Worm (Caenorhabditis elegans): ENCODE data around the gene C03C10.7.

Gene C03C10.7

DNA sequence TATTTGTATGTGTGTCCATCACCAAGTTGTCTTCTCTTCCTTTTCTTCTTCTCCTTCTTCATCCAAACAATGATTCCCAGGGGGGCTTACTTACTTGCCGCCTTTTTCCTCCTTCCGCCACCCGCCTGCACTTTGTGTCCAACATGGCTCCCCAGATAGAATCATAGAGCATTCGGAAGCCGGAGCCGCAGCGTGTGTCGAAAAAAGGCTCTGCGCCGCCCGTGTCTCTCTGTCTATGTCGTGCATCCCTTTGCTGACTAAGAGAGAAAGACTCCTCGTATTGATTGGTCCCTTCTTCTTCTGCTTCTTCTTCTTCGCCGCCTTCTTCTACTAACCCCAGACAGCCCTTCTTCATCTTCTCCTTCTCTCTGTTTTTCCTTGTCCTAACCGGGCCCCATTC, 32.1 kb upstream of the C03C10.7 start:
- peak; percentile 70 for TF ChIP-seq ces-1 (GFP tag; optimal IDR thresholded peaks at IDR 0.05)
- TF ChIP-seq zip-8 (tag; optimal IDR thresholded peaks at IDR 0.05) = no peak

DNA sequence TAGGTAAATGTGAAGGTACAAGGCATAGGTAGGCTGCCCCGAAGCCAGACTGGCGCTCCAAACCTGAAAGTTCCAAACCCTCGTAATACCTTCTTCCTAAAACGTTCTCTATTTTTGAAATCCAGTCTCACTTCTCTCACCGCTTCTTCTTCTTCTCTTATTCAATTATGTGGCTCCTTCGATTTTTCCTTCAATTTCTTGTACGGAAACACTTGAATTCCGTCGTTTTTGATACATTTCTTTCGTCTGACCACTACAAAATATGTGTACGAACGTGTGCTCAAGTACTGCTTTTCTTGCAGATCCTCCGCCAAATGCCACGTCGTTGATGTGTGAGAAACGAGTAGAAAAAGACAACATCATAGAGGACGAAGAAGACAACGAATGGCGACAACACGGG, 29.5 kb upstream of the C03C10.7 start, which contains the start of gene unc-79:
Gene unc-79, plus strand, starts transcription at position 301 of the 400 bp plus-strand sequence.
- no peak for TF ChIP-seq unc-120 (tag; optimal IDR thresholded peaks at IDR 0.05; ENCODE audit: poor library complexity, severe bottlenecking)
- no peak for TF ChIP-seq unc-39 (tag; optimal IDR thresholded peaks at IDR 0.05)
- TF ChIP-seq zip-8 (tag; optimal IDR thresholded peaks at IDR 0.05) = no peak
- no peak for TF ChIP-seq nhr-28 (tag; optimal IDR thresholded peaks at IDR 0.05)
- TF ChIP-seq ceh-39 (tag; optimal IDR thresholded peaks at IDR 0.05) = no peak
- TF ChIP-seq ztf-11 (tag; optimal IDR thresholded peaks at IDR 0.05) = no peak
- peak; percentile 23 for TF ChIP-seq ces-1 (GFP tag; optimal IDR thresholded peaks at IDR 0.05)

DNA sequence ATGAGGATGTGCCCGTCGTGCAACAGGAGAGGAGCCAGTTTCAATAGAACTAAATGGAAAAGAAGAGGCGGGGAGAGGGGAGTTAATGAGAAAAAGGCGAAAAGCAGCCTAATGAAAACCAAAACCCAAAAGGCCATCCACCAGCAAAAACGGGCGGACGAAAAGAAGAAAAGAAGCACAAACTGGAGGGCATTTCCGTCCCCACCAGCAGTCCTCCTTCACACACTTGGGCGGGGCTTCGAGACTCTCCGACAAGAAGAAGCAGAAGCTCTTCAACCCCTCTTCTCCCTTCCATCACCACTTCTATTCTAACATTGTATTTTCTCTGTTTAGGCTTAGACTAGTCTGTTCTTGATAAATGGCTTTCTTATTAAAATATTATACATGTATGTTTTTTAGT, 27.7 kb upstream of the C03C10.7 start:
- TF ChIP-seq unc-39 (tag; optimal IDR thresholded peaks at IDR 0.05) (no peak), ztf-11 (tag; optimal IDR thresholded peaks at IDR 0.05) (no peak), nhr-2 (tag; optimal IDR thresholded peaks at IDR 0.05) (no peak), ceh-39 (tag; optimal IDR thresholded peaks at IDR 0.05) (no peak), tbx-8 (GFP tag; optimal IDR thresholded peaks at IDR 0.05) (no peak), bed-3 (GFP tag; optimal IDR thresholded peaks at IDR 0.05) (no peak), mls-2 (tag; optimal IDR thresholded peaks at IDR 0.05) (no peak), zip-8 (tag; optimal IDR thresholded peaks at IDR 0.05) (no peak), flh-1 (GFP tag; optimal IDR thresholded peaks at IDR 0.05) (no peak), lin-13 (tag; optimal IDR thresholded peaks at IDR 0.05) (no peak), elt-1 (tag; optimal IDR thresholded peaks at IDR 0.05; ENCODE audit: borderline replicate concordance, insufficient read depth) (no peak)

- TF ChIP-seq ces-1 (GFP tag; optimal IDR thresholded peaks at IDR 0.05) (peak; percentile 96), blmp-1 (tag; optimal IDR thresholded peaks at IDR 0.05) (no peak)
Observed at ce11 chrIII:4070239-4070638, 25.6 kb upstream of the C03C10.7 start.

ce11 chrIII:4083429-4083828, 12.4 kb upstream of the C03C10.7 start:
- TF ChIP-seq ceh-83 (GFP tag; optimal IDR thresholded peaks at IDR 0.05) (no peak), sptf-1 (tag; optimal IDR thresholded peaks at IDR 0.05) (no peak), nhr-76 (tag; optimal IDR thresholded peaks at IDR 0.05) (no peak), snpc-4 (tag; optimal IDR thresholded peaks at IDR 0.05) (no peak), ceh-43 (GFP tag; optimal IDR thresholded peaks at IDR 0.05) (no peak), mep-1 (tag; optimal IDR thresholded peaks at IDR 0.05) (no peak), pha-4 (tag; optimal IDR thresholded peaks at IDR 0.05) (no peak), unc-120 (tag; optimal IDR thresholded peaks at IDR 0.05; ENCODE audit: poor library complexity, severe bottlenecking) (no peak), unc-39 (tag; optimal IDR thresholded peaks at IDR 0.05) (no peak), ham-2 (GFP tag; optimal IDR thresholded peaks at IDR 0.05) (no peak), ceh-39 (tag; optimal IDR thresholded peaks at IDR 0.05) (no peak), nhr-2 (tag; optimal IDR thresholded peaks at IDR 0.05) (no peak), lin-13 (tag; optimal IDR thresholded peaks at IDR 0.05) (no peak)

ce11 chrIII:4085657-4086056, 10.2 kb upstream of the C03C10.7 start:
- TF ChIP-seq sem-2 (GFP tag; optimal IDR thresholded peaks at IDR 0.05) (no peak), blmp-1 (tag; optimal IDR thresholded peaks at IDR 0.05) (no peak), mls-2 (tag; optimal IDR thresholded peaks at IDR 0.05) (no peak), mep-1 (tag; optimal IDR thresholded peaks at IDR 0.05) (no peak), lin-13 (tag; optimal IDR thresholded peaks at IDR 0.05) (no peak), ceh-83 (GFP tag; optimal IDR thresholded peaks at IDR 0.05) (no peak), nhr-2 (tag; optimal IDR thresholded peaks at IDR 0.05) (no peak), tbx-8 (GFP tag; optimal IDR thresholded peaks at IDR 0.05) (no peak), zip-8 (tag; optimal IDR thresholded peaks at IDR 0.05) (no peak), nhr-28 (tag; optimal IDR thresholded peaks at IDR 0.05) (no peak), drap-1 (GFP tag; optimal IDR thresholded peaks at IDR 0.05) (no peak), flh-1 (GFP tag; optimal IDR thresholded peaks at IDR 0.05) (no peak), ceh-43 (GFP tag; optimal IDR thresholded peaks at IDR 0.05) (no peak), M03D4.4 (tag; optimal IDR thresholded peaks at IDR 0.05) (no peak), ceh-39 (tag; optimal IDR thresholded peaks at IDR 0.05) (no peak), lsy-2 (tag; optimal IDR thresholded peaks at IDR 0.05) (no peak)

- TF ChIP-seq cnd-1 (tag; optimal IDR thresholded peaks at IDR 0.05) (no peak), lin-32 (GFP tag; optimal IDR thresholded peaks at IDR 0.05) (no peak), ztf-11 (tag; optimal IDR thresholded peaks at IDR 0.05) (no peak)
Observed at ce11 chrIII:4086536-4086935, 9.3 kb upstream of the C03C10.7 start, which contains the start of gene kin-19. Gene kin-19 (minus strand): TSS chrIII:4086636.
